Fruit fly (Drosophila melanogaster) whole organism, embryonic: ENCODE measurements around the gene AP-1mu.

Source experiments
- B-H1 ChIP-seq: fragments of 200-800 bp; sonication (Bioruptor generic); IDR thresholded peaks from 3 replicates; pipeline ENCODE4 v1.3.6; 2022; ENCODE audit warnings: missing biosample characterization, missing genetic modification characterization
- BtbVII ChIP-seq: fragments of 200-800 bp; sonication (Bioruptor generic); optimal IDR thresholded peaks from 3 replicates; lab custom pipeline; 2017; ENCODE audit warnings: missing biosample characterization, mild to moderate bottlenecking, missing genetic modification characterization
- CG10274 ChIP-seq: fragments of 200-800 bp; sonication (Bioruptor generic); optimal IDR thresholded peaks from 3 replicates; lab custom pipeline; 2017; ENCODE audit warnings: missing biosample characterization, mild to moderate bottlenecking, missing genetic modification characterization
- CG11093 ChIP-seq: fragments of 200-800 bp; sonication (Bioruptor generic); IDR thresholded peaks from 3 replicates; pipeline ENCODE4 v1.3.6; 2022; ENCODE audit warnings: missing biosample characterization, missing genetic modification characterization
- CG12659 ChIP-seq: fragments of 200-800 bp; sonication (Bioruptor generic); optimal IDR thresholded peaks from 3 replicates; lab custom pipeline; 2017; ENCODE audit warnings: mild to moderate bottlenecking, missing biosample characterization, missing genetic modification reagents, missing genetic modification characterization
- CG13296 ChIP-seq: fragments of 200-800 bp; sonication (Bioruptor generic); optimal IDR thresholded peaks from 3 replicates; lab custom pipeline; 2018; ENCODE audit warnings: missing biosample characterization, mild to moderate bottlenecking, missing genetic modification characterization
- CG13424 ChIP-seq: fragments of 200-800 bp; sonication (Bioruptor generic); optimal IDR thresholded peaks from 2 replicates; lab custom pipeline; 2019; ENCODE audit warnings: missing biosample characterization, mild to moderate bottlenecking, missing genetic modification characterization, moderate library complexity
- CG15269 ChIP-seq: fragments of 200-800 bp; sonication (Bioruptor generic); optimal IDR thresholded peaks from 2 replicates; lab custom pipeline; 2018; ENCODE audit warnings: missing biosample characterization, mild to moderate bottlenecking, missing genetic modification characterization, moderate library complexity
- CG16779 ChIP-seq: fragments of 200-800 bp; sonication (Bioruptor generic); IDR thresholded peaks from 2 replicates; pipeline ENCODE4 v1.3.6; 2022; ENCODE audit warnings: missing biosample characterization, missing genetic modification characterization
- CG17186 ChIP-seq: fragments of 200-800 bp; sonication (Bioruptor generic); optimal IDR thresholded peaks from 3 replicates; lab custom pipeline; 2017; ENCODE audit warnings: missing biosample characterization, missing genetic modification reagents, missing genetic modification characterization
- CG2199 ChIP-seq: fragments of 200-800 bp; sonication (Bioruptor generic); IDR thresholded peaks from 3 replicates; pipeline ENCODE4 v1.3.6; 2022; ENCODE audit warnings: missing biosample characterization, missing genetic modification characterization
- CG32772 ChIP-seq: fragments of 200-800 bp; sonication (Bioruptor generic); IDR thresholded peaks from 2 replicates; pipeline ENCODE4 v1.3.6; 2022; ENCODE audit warnings: missing biosample characterization, missing genetic modification characterization
- CG33213 ChIP-seq: fragments of 200-800 bp; sonication (Bioruptor generic); optimal IDR thresholded peaks from 3 replicates; lab custom pipeline; 2016; ENCODE audit warnings: missing biosample characterization, missing genetic modification characterization
- CG34224 ChIP-seq: fragments of 200-800 bp; sonication (Bioruptor generic); IDR thresholded peaks from 3 replicates; pipeline ENCODE4 v1.3.6; 2022; ENCODE audit warnings: missing biosample characterization, missing genetic modification characterization; ENCODE audit not compliant: partially characterized antibody
- CG3838 ChIP-seq: fragments of 200-800 bp; sonication (Bioruptor generic); optimal IDR thresholded peaks from 3 replicates; lab custom pipeline; 2016; ENCODE audit warnings: missing biosample characterization, missing genetic modification characterization
- CG7271 ChIP-seq: fragments of 200-800 bp; sonication (Bioruptor generic); optimal IDR thresholded peaks from 2 replicates; lab custom pipeline; 2018; ENCODE audit warnings: missing biosample characterization, mild to moderate bottlenecking, missing genetic modification characterization, moderate library complexity
- CG7987 ChIP-seq: fragments of 200-800 bp; sonication (Bioruptor generic); optimal IDR thresholded peaks from 2 replicates; lab custom pipeline; 2018; ENCODE audit warnings: missing biosample characterization, mild to moderate bottlenecking, missing genetic modification characterization, moderate library complexity
- CG9215 ChIP-seq: fragments of 200-800 bp; sonication (Bioruptor generic); IDR thresholded peaks from 2 replicates; pipeline ENCODE4 v1.3.6; 2022; ENCODE audit warnings: missing biosample characterization, missing genetic modification characterization
- Dek ChIP-seq: fragments of 200-800 bp; sonication (Bioruptor generic); optimal IDR thresholded peaks from 3 replicates; lab custom pipeline; 2019; ENCODE audit warnings: missing biosample characterization, mild to moderate bottlenecking, missing genetic modification characterization, moderate library complexity
- H2.0 ChIP-seq: fragments of 200-800 bp; sonication (Bioruptor generic); IDR thresholded peaks from 2 replicates; pipeline ENCODE4 v1.3.6; 2022; ENCODE audit warnings: missing biosample characterization, missing genetic modification characterization
- Hr3 ChIP-seq: fragments of 200-800 bp; sonication (Bioruptor generic); optimal IDR thresholded peaks from 3 replicates; lab custom pipeline; 2016; ENCODE audit warnings: missing biosample characterization, missing genetic modification characterization
- Lhr ChIP-seq: fragments of 200-800 bp; sonication (Bioruptor generic); optimal IDR thresholded peaks from 3 replicates; lab custom pipeline; 2017; ENCODE audit warnings: mild to moderate bottlenecking, missing biosample characterization, missing genetic modification reagents, missing genetic modification characterization
- NfI ChIP-seq: fragments of 200-800 bp; sonication (Bioruptor generic); optimal IDR thresholded peaks from 3 replicates; lab custom pipeline; 2018; ENCODE audit warnings: missing biosample characterization, mild to moderate bottlenecking, missing genetic modification characterization, moderate library complexity
- Ravus ChIP-seq: fragments of 200-800 bp; sonication (Bioruptor generic); IDR thresholded peaks from 2 replicates; pipeline ENCODE4 v1.3.6; 2022; ENCODE audit warnings: missing biosample characterization, missing genetic modification characterization
- Sry-δ ChIP-seq: fragments of 200-800 bp; sonication (Bioruptor generic); optimal IDR thresholded peaks from 2 replicates; lab custom pipeline; 2016; ENCODE audit warnings: missing biosample characterization, missing genetic modification characterization
- Stat92E ChIP-seq, 3 experiments: fragments of >200 bp in 2 of 3; fragments of 200-800 bp in 1 of 3; sonication (Bioruptor generic) in 1 of 3; optimal IDR thresholded peaks; 2 replicates each; lab custom pipeline; 2017 to 2019; ENCODE audit warnings: missing biosample characterization in 3 of 3, missing genetic modification characterization in 3 of 3, mild to moderate bottlenecking in 1 of 3, moderate library complexity in 1 of 3
- ara ChIP-seq: fragments of 200-800 bp; sonication (Bioruptor generic); IDR thresholded peaks from 2 replicates; pipeline ENCODE4 v1.3.6; 2022; ENCODE audit warnings: missing biosample characterization, missing genetic modification characterization
- bcd ChIP-seq: fragments of 200-800 bp; sonication (Bioruptor generic); optimal IDR thresholded peaks from 2 replicates; lab custom pipeline; 2017; ENCODE audit warnings: missing biosample characterization, mild to moderate bottlenecking, missing genetic modification characterization
- bigmax ChIP-seq: fragments of 200-800 bp; sonication (Bioruptor generic); optimal IDR thresholded peaks from 2 replicates; lab custom pipeline; 2018; ENCODE audit warnings: missing biosample characterization, mild to moderate bottlenecking, missing genetic modification characterization
- caup ChIP-seq: fragments of 200-800 bp; sonication (Bioruptor generic); optimal IDR thresholded peaks from 3 replicates; lab custom pipeline; 2017; ENCODE audit warnings: missing biosample characterization, mild to moderate bottlenecking, missing genetic modification characterization, moderate library complexity; ENCODE audit not compliant: severe bottlenecking
- cwo ChIP-seq: fragments of 200-800 bp; sonication (Bioruptor generic); optimal IDR thresholded peaks from 3 replicates; lab custom pipeline; 2017; ENCODE audit warnings: missing biosample characterization, missing genetic modification characterization, mild to moderate bottlenecking, moderate library complexity, missing genetic modification reagents
- dimm ChIP-seq: fragments of 200-800 bp; sonication (Bioruptor generic); IDR thresholded peaks from 2 replicates; pipeline ENCODE4 v1.3.6; 2022; ENCODE audit warnings: missing biosample characterization, missing genetic modification characterization
- dysf ChIP-seq: fragments of 200-800 bp; sonication (Bioruptor generic); IDR thresholded peaks from 3 replicates; pipeline ENCODE4 v1.3.6; 2022; ENCODE audit warnings: missing biosample characterization, missing genetic modification characterization
- fd3F ChIP-seq: fragments of 200-800 bp; sonication (Bioruptor generic); optimal IDR thresholded peaks from 2 replicates; lab custom pipeline; 2018; ENCODE audit warnings: missing biosample characterization, mild to moderate bottlenecking, missing genetic modification characterization, moderate library complexity
- lab ChIP-seq: fragments of 200-800 bp; sonication (Bioruptor generic); optimal IDR thresholded peaks from 3 replicates; lab custom pipeline; 2017; ENCODE audit warnings: missing biosample characterization, missing genetic modification characterization, mild to moderate bottlenecking, moderate library complexity, missing genetic modification reagents
- lbe ChIP-seq: fragments of 200-800 bp; sonication (Bioruptor generic); optimal IDR thresholded peaks from 2 replicates; lab custom pipeline; 2016; ENCODE audit warnings: missing biosample characterization, mild to moderate bottlenecking, missing genetic modification characterization
- mam ChIP-seq: fragments of 200-800 bp; sonication (Bioruptor generic); optimal IDR thresholded peaks from 3 replicates; lab custom pipeline; 2016; ENCODE audit warnings: missing biosample characterization, missing genetic modification characterization
- mirr ChIP-seq: fragments of 200-800 bp; sonication (Bioruptor generic); optimal IDR thresholded peaks from 3 replicates; lab custom pipeline; 2018; ENCODE audit warnings: missing biosample characterization, mild to moderate bottlenecking, missing genetic modification characterization
- nerfin-1 ChIP-seq: fragments of 200-800 bp; sonication (Bioruptor generic); optimal IDR thresholded peaks from 3 replicates; lab custom pipeline; 2019; ENCODE audit warnings: missing biosample characterization, mild to moderate bottlenecking, missing genetic modification characterization, moderate library complexity
- org-1 ChIP-seq: fragments of 200-800 bp; sonication (Bioruptor generic); optimal IDR thresholded peaks from 2 replicates; lab custom pipeline; 2017; ENCODE audit warnings: missing biosample characterization, missing genetic modification characterization
- sens-2 ChIP-seq: fragments of 200-800 bp; sonication (Bioruptor generic); IDR thresholded peaks from 2 replicates; pipeline ENCODE4 v1.3.6; 2022; ENCODE audit warnings: missing biosample characterization, missing genetic modification characterization
- sim ChIP-seq: fragments of 200-800 bp; sonication (Bioruptor generic); IDR thresholded peaks from 2 replicates; pipeline ENCODE4 v1.3.6; 2022; ENCODE audit warnings: missing biosample characterization, missing genetic modification characterization
- sna ChIP-seq: fragments of 200-800 bp; sonication (Bioruptor generic); IDR thresholded peaks from 2 replicates; pipeline ENCODE4 v1.3.6; 2022; ENCODE audit warnings: missing biosample characterization, missing genetic modification characterization; ENCODE audit not compliant: partially characterized antibody
- ssp ChIP-seq: fragments of 200-800 bp; sonication (Bioruptor generic); IDR thresholded peaks from 2 replicates; pipeline ENCODE4 v1.3.6; 2022; ENCODE audit warnings: missing biosample characterization, missing genetic modification characterization
- tna ChIP-seq: fragments of 200-800 bp; sonication (Bioruptor generic); IDR thresholded peaks from 2 replicates; pipeline ENCODE4 v1.3.6; 2022; ENCODE audit warnings: missing biosample characterization, missing genetic modification characterization; ENCODE audit not compliant: partially characterized antibody
- toy ChIP-seq: fragments of 200-800 bp; sonication (Bioruptor generic); IDR thresholded peaks from 2 replicates; pipeline ENCODE4 v1.3.6; 2022; ENCODE audit warnings: missing biosample characterization, missing genetic modification characterization
- ttk ChIP-seq: fragments of 200-800 bp; sonication (Bioruptor generic); IDR thresholded peaks from 2 replicates; pipeline ENCODE4 v2.1.2; 2022; ENCODE audit warnings: missing biosample characterization, missing genetic modification characterization
- tup ChIP-seq: fragments of 200-800 bp; sonication (Bioruptor generic); optimal IDR thresholded peaks from 2 replicates; lab custom pipeline; 2016; ENCODE audit warnings: missing biosample characterization, mild to moderate bottlenecking, missing genetic modification characterization, moderate library complexity
- zfh2 ChIP-seq: fragments of 200-800 bp; sonication (Bioruptor generic); optimal IDR thresholded peaks from 2 replicates; lab custom pipeline; 2016; ENCODE audit warnings: missing biosample characterization, missing genetic modification characterization

The AP-1mu gene

DNA sequence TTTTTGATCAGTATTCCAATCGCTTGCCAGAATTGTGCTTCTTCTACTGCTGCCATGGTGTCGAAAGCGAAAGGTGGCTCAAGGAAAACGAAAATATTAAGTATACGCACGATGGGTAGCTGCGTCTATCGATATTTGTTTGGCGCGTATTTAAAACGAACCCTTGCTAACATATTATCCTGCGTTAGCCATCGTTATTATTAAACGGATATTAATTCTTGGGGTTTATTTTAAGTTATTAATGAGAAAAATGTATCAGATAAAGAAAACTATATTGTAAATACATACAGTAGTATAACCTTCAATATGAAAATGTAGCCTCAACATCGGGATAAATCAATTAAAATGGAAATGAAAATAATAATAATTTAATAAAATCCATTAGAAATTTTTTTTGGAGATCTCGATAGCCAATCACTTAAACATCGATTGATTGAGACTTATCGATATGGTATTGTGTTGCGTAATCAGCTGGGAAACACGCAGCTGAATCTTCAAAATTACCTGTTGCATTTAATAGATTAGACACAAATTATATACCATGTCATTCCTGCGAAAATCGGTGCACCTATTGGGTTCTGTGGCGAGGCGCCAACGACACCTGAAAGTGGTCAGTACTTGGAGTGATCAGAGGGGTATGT is 3.9 kb downstream of the AP-1mu start, which contains the start of the genes CG9386 and BckdhA (continued):
- TF ChIP-seq CG15269 (no peak), lab (GFP tag; lab: Kevin White, UChicago) (peak; percentile 55), B-H1 (GFP tag; lab: Robert Waterston, UW) (no peak), CG17186 (GFP tag; lab: Kevin White, UChicago) (peak; percentile 52), Lhr (GFP tag; lab: Kevin White, UChicago) (no peak), CG13296 (GFP tag; lab: Kevin White, UChicago) (peak; percentile 59), ssp (peak; percentile 20; the same call in 1 of the 2 replicates), ara (GFP tag; lab: Robert Waterston, UW) (no peak), nerfin-1 (peak; percentile 42), org-1 (GFP tag; lab: Kevin White, UChicago) (no peak), Hr3 (GFP tag; lab: Kevin White, UChicago) (peak; percentile 52), fd3F (GFP tag; lab: Kevin White, UChicago) (peak; percentile 7), NfI (GFP tag; lab: Kevin White, UChicago) (peak; percentile 63), lbe (GFP tag; lab: Kevin White, UChicago) (no peak), CG7271 (no peak), ttk (0 out of 2 replicates have a peak, but pooled peaks have one; percentile 33), caup (peak; percentile 52), tup (no peak), BtbVII (GFP tag; lab: Kevin White, UChicago) (no peak), dimm (no peak), CG16779 (no peak), mirr (GFP tag; lab: Kevin White, UChicago) (no peak), cwo (GFP tag; lab: Kevin White, UChicago) (peak; percentile 54), CG34224 (GFP tag; lab: Robert Waterston, UW) (peak; percentile 60), CG32772 (GFP tag; lab: Robert Waterston, UW) (no peak), toy (GFP tag; lab: Robert Waterston, UW) (no peak), Sry-δ (peak; percentile 71), CG11093 (no peak), bcd (GFP tag; lab: Kevin White, UChicago) (peak; percentile 21), sna (GFP tag; lab: Robert Waterston, UW) (no peak; the same call in none of the 2 replicates), CG10274 (GFP tag; lab: Kevin White, UChicago) (no peak), Ravus (no peak), zfh2 (GFP tag; lab: Kevin White, UChicago) (peak; percentile 58), Dek (tag; lab: Kevin White, UChicago) (peak; percentile 62), CG3838 (no peak), sim (GFP tag; lab: Robert Waterston, UW) (no peak), sens-2 (GFP tag; lab: Robert Waterston, UW) (no peak), CG7987 (GFP tag; lab: Kevin White, UChicago) (no peak), dysf (GFP tag; lab: Robert Waterston, UW) (0 out of 3 replicates have a peak, but pooled peaks have one; percentile 32), bigmax (GFP tag; lab: Kevin White, UChicago) (no peak), CG9215 (GFP tag; lab: Robert Waterston, UW) (peak; percentile 49), H2.0 (GFP tag; lab: Robert Waterston, UW) (no peak), CG2199 (GFP tag; lab: Robert Waterston, UW) (no peak), tna (GFP tag; lab: Robert Waterston, UW) (no peak), mam (GFP tag; lab: Kevin White, UChicago) (peak; percentile 75), Stat92E (GFP tag; optimal IDR thresholded peaks at IDR 0.05; lab: Kevin White, UChicago) (no peak), CG33213 (GFP tag; lab: Kevin White, UChicago) (peak; percentile 17), CG13424 (tag; lab: Kevin White, UChicago) (peak; percentile 58), CG12659 (peak; percentile 66)
